Fruit fly (Drosophila melanogaster) whole organism, embryonic: ENCODE data around the gene CG13039.

ENCODE experiments used
- Abd-B ChIP-seq: fragments of 200-800 bp; sonication (Bioruptor generic); optimal IDR thresholded peaks from 2 replicates; lab custom pipeline; 2018; ENCODE audit warnings: missing biosample characterization, mild to moderate bottlenecking, missing genetic modification characterization, moderate library complexity
- B-H2 ChIP-seq: fragments of 200-800 bp; sonication (Bioruptor generic); optimal IDR thresholded peaks from 2 replicates; lab custom pipeline; 2018; ENCODE audit warnings: missing biosample characterization, mild to moderate bottlenecking, missing genetic modification characterization
- C15 ChIP-seq: fragments of 200-800 bp; sonication (Bioruptor generic); IDR thresholded peaks from 3 replicates; pipeline ENCODE4 v1.3.6; 2022; ENCODE audit warnings: missing biosample characterization, missing genetic modification characterization
- CG10209 ChIP-seq: fragments of 200-800 bp; sonication (Bioruptor generic); optimal IDR thresholded peaks from 3 replicates; lab custom pipeline; 2017; ENCODE audit warnings: missing biosample characterization, mild to moderate bottlenecking, missing genetic modification characterization, missing genetic modification reagents
- CG11696 ChIP-seq: fragments of 200-800 bp; sonication (Bioruptor generic); IDR thresholded peaks from 2 replicates; pipeline ENCODE4 v1.3.6; 2022; ENCODE audit warnings: missing biosample characterization, missing genetic modification characterization
- CG13287 ChIP-seq: fragments of 200-800 bp; sonication (Bioruptor generic); IDR thresholded peaks from 2 replicates; pipeline ENCODE4 v1.3.6; 2022; ENCODE audit warnings: missing biosample characterization, missing genetic modification characterization; ENCODE audit not compliant: partially characterized antibody
- CG14441 ChIP-seq: fragments of 200-800 bp; sonication (Bioruptor generic); IDR thresholded peaks from 2 replicates; pipeline ENCODE4 v1.3.6; 2022; ENCODE audit warnings: missing biosample characterization, missing genetic modification characterization
- CG17186 ChIP-seq: fragments of 200-800 bp; sonication (Bioruptor generic); optimal IDR thresholded peaks from 3 replicates; lab custom pipeline; 2017; ENCODE audit warnings: missing biosample characterization, missing genetic modification reagents, missing genetic modification characterization
- CG17328 ChIP-seq: fragments of 200-800 bp; sonication (Bioruptor generic); IDR thresholded peaks from 2 replicates; pipeline ENCODE4 v1.3.6; 2022; ENCODE audit warnings: missing biosample characterization, missing genetic modification characterization
- CG17912 ChIP-seq: fragments of 200-800 bp; sonication (Bioruptor generic); optimal IDR thresholded peaks from 2 replicates; lab custom pipeline; 2018; ENCODE audit warnings: missing biosample characterization, mild to moderate bottlenecking, missing genetic modification characterization
- CG2116 ChIP-seq: fragments of 200-800 bp; sonication (Bioruptor generic); optimal IDR thresholded peaks from 3 replicates; lab custom pipeline; 2018; ENCODE audit warnings: missing biosample characterization, mild to moderate bottlenecking, missing genetic modification characterization
- CG2129 ChIP-seq: fragments of 200-800 bp; sonication (Bioruptor generic); IDR thresholded peaks from 2 replicates; pipeline ENCODE4 v1.3.6; 2022; ENCODE audit warnings: missing biosample characterization, missing genetic modification characterization; ENCODE audit not compliant: partially characterized antibody
- CG3163 ChIP-seq: fragments of 200-800 bp; sonication (Bioruptor generic); optimal IDR thresholded peaks from 3 replicates; lab custom pipeline; 2016; ENCODE audit warnings: missing biosample characterization, missing genetic modification characterization
- CG34422 ChIP-seq: fragments of 200-800 bp; sonication (Bioruptor generic); IDR thresholded peaks from 3 replicates; pipeline ENCODE4 v1.3.6; 2022; ENCODE audit warnings: missing biosample characterization, missing genetic modification characterization
- CG42726 ChIP-seq: fragments of 200-800 bp; sonication (Bioruptor generic); IDR thresholded peaks from 2 replicates; pipeline ENCODE4 v1.3.6; 2022; ENCODE audit warnings: missing biosample characterization, missing genetic modification characterization; ENCODE audit not compliant: partially characterized antibody
- CG7357 ChIP-seq: fragments of 200-800 bp; sonication (Bioruptor generic); IDR thresholded peaks from 3 replicates; pipeline ENCODE4 v1.3.6; 2022; ENCODE audit warnings: missing biosample characterization, missing genetic modification characterization
- CG7745 ChIP-seq: fragments of 200-800 bp; sonication (Bioruptor generic); optimal IDR thresholded peaks from 2 replicates; lab custom pipeline; 2018; ENCODE audit warnings: missing biosample characterization, mild to moderate bottlenecking, missing genetic modification characterization, moderate library complexity
- CG7839 ChIP-seq: fragments of 200-800 bp; sonication (Bioruptor generic); optimal IDR thresholded peaks from 3 replicates; lab custom pipeline; 2018; ENCODE audit warnings: missing biosample characterization, mild to moderate bottlenecking, missing genetic modification characterization, moderate library complexity
- CG8478 ChIP-seq: fragments of >200 bp; optimal IDR thresholded peaks from 2 replicates; lab custom pipeline; 2018
- CG8944 ChIP-seq: fragments of 200-800 bp; sonication (Bioruptor generic); optimal IDR thresholded peaks from 3 replicates; lab custom pipeline; 2016; ENCODE audit warnings: missing biosample characterization, missing genetic modification characterization
- CG9437 ChIP-seq: fragments of 200-800 bp; sonication (Bioruptor generic); optimal IDR thresholded peaks from 2 replicates; lab custom pipeline; 2018; ENCODE audit warnings: missing biosample characterization, mild to moderate bottlenecking, missing genetic modification characterization
- Chrac-16 ChIP-seq: fragments of 200-800 bp; sonication (Bioruptor generic); optimal IDR thresholded peaks from 3 replicates; lab custom pipeline; 2016; ENCODE audit warnings: missing biosample characterization, missing genetic modification characterization
- E2f2 ChIP-seq: fragments of 200-800 bp; sonication (Bioruptor generic); IDR thresholded peaks from 2 replicates; pipeline ENCODE4 v1.3.6; 2022; ENCODE audit warnings: missing biosample characterization, missing genetic modification characterization
- ERR ChIP-seq: fragments of 200-800 bp; sonication (Bioruptor generic); optimal IDR thresholded peaks from 2 replicates; lab custom pipeline; 2016; ENCODE audit warnings: missing biosample characterization, missing genetic modification characterization
- Hr3 ChIP-seq: fragments of 200-800 bp; sonication (Bioruptor generic); optimal IDR thresholded peaks from 3 replicates; lab custom pipeline; 2016; ENCODE audit warnings: missing biosample characterization, missing genetic modification characterization
- Hr78 ChIP-seq, 2 experiments: fragments of 200-800 bp in 1 of 2; fragments of >200 bp in 1 of 2; sonication (Bioruptor generic) in 1 of 2; optimal IDR thresholded peaks; 2 replicates each; lab custom pipeline; 2017 to 2019; ENCODE audit warnings: missing biosample characterization in 2 of 2, missing genetic modification characterization in 2 of 2, mild to moderate bottlenecking in 1 of 2, moderate library complexity in 1 of 2
- Lpt ChIP-seq: fragments of >200 bp; optimal IDR thresholded peaks from 2 replicates; lab custom pipeline; 2018; ENCODE audit warnings: missing biosample characterization, missing genetic modification characterization
- NFAT ChIP-seq: fragments of 200-800 bp; sonication (Bioruptor generic); IDR thresholded peaks from 2 replicates; pipeline ENCODE4 v1.3.6; 2022; ENCODE audit warnings: missing biosample characterization, missing genetic modification characterization
- NK7.1 ChIP-seq: fragments of 200-800 bp; sonication (Bioruptor generic); optimal IDR thresholded peaks from 3 replicates; lab custom pipeline; 2016; ENCODE audit warnings: missing biosample characterization, missing genetic modification characterization
- PHDP ChIP-seq: fragments of 200-800 bp; sonication (Bioruptor generic); optimal IDR thresholded peaks from 3 replicates; lab custom pipeline; 2018; ENCODE audit warnings: missing biosample characterization, mild to moderate bottlenecking, missing genetic modification characterization, moderate library complexity
- TFAM ChIP-seq: fragments of 200-800 bp; sonication (Bioruptor generic); optimal IDR thresholded peaks from 2 replicates; lab custom pipeline; 2017; ENCODE audit warnings: missing biosample characterization, missing genetic modification characterization, inconsistent platforms
- Usf ChIP-seq: fragments of 200-800 bp; sonication (Bioruptor generic); optimal IDR thresholded peaks from 2 replicates; lab custom pipeline; 2017; ENCODE audit warnings: missing genotype, missing biosample characterization, missing genetic modification characterization
- Vsx1 ChIP-seq: fragments of 200-800 bp; sonication (Bioruptor generic); optimal IDR thresholded peaks from 2 replicates; lab custom pipeline; 2017; ENCODE audit warnings: missing biosample characterization, mild to moderate bottlenecking, missing genetic modification characterization, missing genetic modification reagents
- fd3F ChIP-seq: fragments of 200-800 bp; sonication (Bioruptor generic); optimal IDR thresholded peaks from 2 replicates; lab custom pipeline; 2018; ENCODE audit warnings: missing biosample characterization, mild to moderate bottlenecking, missing genetic modification characterization, moderate library complexity
- fd64A ChIP-seq: fragments of 200-800 bp; sonication (Bioruptor generic); optimal IDR thresholded peaks from 3 replicates; lab custom pipeline; 2018; ENCODE audit warnings: missing biosample characterization, mild to moderate bottlenecking, missing genetic modification characterization
- ftz-f1 ChIP-seq: fragments of 200-800 bp; sonication (Bioruptor generic); optimal IDR thresholded peaks from 2 replicates; lab custom pipeline; 2016; ENCODE audit warnings: missing biosample characterization, missing genetic modification characterization
- gem ChIP-seq: fragments of 200-800 bp; sonication (Bioruptor generic); optimal IDR thresholded peaks from 2 replicates; lab custom pipeline; 2019; ENCODE audit warnings: missing biosample characterization, mild to moderate bottlenecking, missing genetic modification characterization, moderate library complexity
- gro ChIP-seq: fragments of 200-800 bp; sonication (Bioruptor generic); optimal IDR thresholded peaks from 2 replicates; lab custom pipeline; 2016; ENCODE audit warnings: missing biosample characterization, missing genetic modification characterization
- ind ChIP-seq: fragments of 200-800 bp; sonication (Bioruptor generic); optimal IDR thresholded peaks from 3 replicates; lab custom pipeline; 2016; ENCODE audit warnings: missing biosample characterization, missing genetic modification characterization
- so ChIP-seq: fragments of 200-800 bp; sonication (Bioruptor generic); IDR thresholded peaks from 3 replicates; pipeline ENCODE4 v1.3.6; 2022; ENCODE audit warnings: missing biosample characterization, missing genetic modification characterization
- tgo ChIP-seq: fragments of 200-800 bp; sonication (Bioruptor generic); IDR thresholded peaks from 3 replicates; pipeline ENCODE4 v1.3.6; 2022; ENCODE audit warnings: missing biosample characterization, missing genetic modification characterization
- tin ChIP-seq: fragments of 200-800 bp; sonication (Bioruptor generic); optimal IDR thresholded peaks from 3 replicates; lab custom pipeline; 2016; ENCODE audit warnings: missing biosample characterization, missing genetic modification characterization
- vfl ChIP-seq: fragments of 200-800 bp; sonication (Bioruptor generic); optimal IDR thresholded peaks from 2 replicates; lab custom pipeline; 2016; ENCODE audit warnings: missing biosample characterization, missing genetic modification characterization
- vvl ChIP-seq: fragments of 200-800 bp; sonication (Bioruptor generic); IDR thresholded peaks from 2 replicates; pipeline ENCODE4 v1.3.6; 2022; ENCODE audit warnings: missing biosample characterization, missing genetic modification characterization
- z ChIP-seq: fragments of 200-800 bp; sonication (Bioruptor generic); IDR thresholded peaks from 3 replicates; pipeline ENCODE4 v1.3.6; 2022; ENCODE audit warnings: missing biosample characterization, missing genetic modification characterization

The CG13039 gene

DNA sequence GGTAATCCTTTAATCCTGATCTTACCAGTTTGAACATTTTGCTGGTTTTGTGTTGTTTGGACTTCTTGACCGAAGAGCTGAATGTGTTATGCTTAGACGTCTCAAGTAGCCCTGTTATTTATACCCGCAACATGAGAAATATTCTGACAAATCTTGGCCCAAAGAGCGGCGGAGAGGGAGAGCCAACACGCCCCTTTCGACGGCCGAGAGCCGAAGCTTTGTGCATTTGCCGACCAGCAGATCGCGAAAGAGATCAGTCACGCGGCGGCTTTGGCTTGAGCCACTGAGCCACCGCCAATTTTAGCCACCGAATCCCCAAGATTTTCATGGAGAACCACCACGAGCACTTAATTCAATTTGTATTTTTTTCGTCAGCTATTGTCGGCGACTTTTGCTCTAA lies 31.1 kb downstream of the CG13039 start, which contains the start of gene CG4962 (continued):
- TF ChIP-seq ftz-f1 (GFP tag; lab: Kevin White, UChicago) (no peak), CG8944 (GFP tag; lab: Kevin White, UChicago) (no peak), B-H2 (GFP tag; lab: Kevin White, UChicago) (no peak)

DNA sequence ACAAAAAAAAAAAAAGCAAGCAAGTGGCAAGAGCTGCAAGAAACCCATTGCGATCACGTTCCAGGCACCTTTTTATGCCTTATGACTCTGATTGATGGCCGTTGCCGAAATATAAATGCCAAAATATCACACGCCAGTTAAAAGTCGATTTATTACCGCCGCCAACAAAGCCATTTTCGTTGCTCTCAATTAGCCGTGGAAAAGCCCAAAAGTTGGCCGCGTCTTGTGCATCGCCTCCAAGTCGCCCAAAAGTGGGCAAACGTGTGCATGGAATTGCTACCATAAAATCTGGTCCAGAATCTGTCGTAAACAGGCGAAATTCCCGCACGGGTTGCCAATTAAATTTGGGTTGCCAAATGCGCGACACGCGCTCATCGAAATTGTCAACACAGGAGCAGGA lies 34.9 kb downstream of the CG13039 start:
- TF ChIP-seq z (0 out of 3 replicates have a peak, but pooled peaks have one; percentile 17), CG2129 (GFP tag; lab: Robert Waterston, UW) (no peak), CG13287 (GFP tag; lab: Robert Waterston, UW) (peak; percentile 10; the same call in 1 of the 2 replicates), Vsx1 (GFP tag; lab: Kevin White, UChicago) (peak; percentile 49), NFAT (GFP tag; lab: Robert Waterston, UW) (no peak), TFAM (GFP tag; lab: Kevin White, UChicago) (no peak), CG2116 (no peak), Abd-B (GFP tag; lab: Kevin White, UChicago) (peak; percentile 11), CG42726 (GFP tag; lab: Robert Waterston, UW) (0 out of 2 replicates have a peak, but pooled peaks have one; percentile 34), C15 (GFP tag; lab: Robert Waterston, UW) (no peak), CG7745 (tag; lab: Kevin White, UChicago) (no peak)

dm6 chr3L:16290850-16291249 lies 35.7 kb downstream of the CG13039 start, which contains the start of gene CG13045:
Gene CG13045, minus strand, starts transcription at chr3L:16290950.
- TF ChIP-seq PHDP (tag; lab: Kevin White, UChicago) (no peak), C15 (GFP tag; lab: Robert Waterston, UW) (0 out of 3 replicates have a peak, but pooled peaks have one; percentile 11)
- TF ChIP-seq, all 482 proteins: peak for 1

DNA sequence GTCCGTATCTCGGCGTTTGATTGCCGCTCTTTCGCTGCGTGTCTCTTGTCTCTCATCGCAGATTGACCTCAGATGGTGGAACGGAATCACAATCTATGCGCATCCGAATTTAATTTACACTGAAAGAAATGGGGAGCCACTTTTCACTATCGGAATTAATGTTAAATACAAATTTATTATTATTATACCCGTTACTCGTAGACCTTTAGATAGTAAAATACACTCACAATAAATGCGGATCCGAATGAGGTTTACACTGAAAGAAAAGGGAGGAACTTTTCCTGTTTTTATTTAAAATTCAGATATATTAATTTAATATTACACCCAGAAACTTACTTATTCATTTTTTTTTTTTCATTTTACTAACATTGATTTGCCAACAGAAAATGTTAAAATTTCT lies 37.5 kb downstream of the CG13039 start:
- TF ChIP-seq vfl (no peak), CG8478 (lab: Kevin White, UChicago) (no peak), Lpt (GFP tag; lab: Kevin White, UChicago) (no peak), Hr3 (GFP tag; lab: Kevin White, UChicago) (peak; percentile 24), ind (GFP tag; lab: Kevin White, UChicago) (peak; percentile 23), vvl (GFP tag; lab: Robert Waterston, UW) (peak; percentile 40; the same call in 1 of the 2 replicates), tin (GFP tag; lab: Kevin White, UChicago) (peak; percentile 10), CG17328 (GFP tag; lab: Robert Waterston, UW) (peak; percentile 44; the same call in 1 of the 2 replicates), Chrac-16 (GFP tag; lab: Kevin White, UChicago) (peak; percentile 9), tgo (peak; percentile 43; the same call in 1 of the 3 replicates), CG17912 (GFP tag; lab: Kevin White, UChicago) (no peak), gro (GFP tag; lab: Kevin White, UChicago) (no peak), CG9437 (GFP tag; lab: Kevin White, UChicago) (peak; percentile 25), gem (tag; lab: Kevin White, UChicago) (peak; percentile 65), CG11696 (GFP tag; lab: Robert Waterston, UW) (peak; percentile 44; the same call in 1 of the 2 replicates), CG7357 (GFP tag; lab: Robert Waterston, UW) (0 out of 3 replicates have a peak, but pooled peaks have one; percentile 21), Hr78 (GFP tag; optimal IDR thresholded peaks at IDR 0.05; lab: Kevin White, UChicago) (no peak), CG10209 (peak; percentile 23), NK7.1 (GFP tag; lab: Kevin White, UChicago) (no peak), Usf (GFP tag; lab: Kevin White, UChicago) (no peak), CG17186 (GFP tag; lab: Kevin White, UChicago) (no peak), CG34422 (GFP tag; lab: Robert Waterston, UW) (peak; percentile 50; the same call in 1 of the 3 replicates), fd3F (peak; percentile 36), E2f2 (GFP tag; lab: Robert Waterston, UW) (peak; percentile 22; the same call in 1 of the 2 replicates), ERR (GFP tag; lab: Kevin White, UChicago) (no peak), so (peak; percentile 58; the same call in 2 of the 3 replicates), fd64A (GFP tag; lab: Kevin White, UChicago) (no peak), CG3163 (GFP tag; lab: Kevin White, UChicago) (no peak), CG14441 (GFP tag; lab: Robert Waterston, UW) (peak; percentile 33; the same call in 1 of the 2 replicates), CG7839 (tag; lab: Kevin White, UChicago) (peak; percentile 39)
